Fruit fly (Drosophila melanogaster) whole organism, embryonic: ENCODE results near the gene CNMaR.
A peak's percentile ranks its signal among the peaks of the same experiment; 100 is the strongest.

ENCODE experiments used
- Adf1 ChIP-seq: fragments of 200-800 bp; sonication (Bioruptor generic); IDR thresholded peaks from 2 replicates; pipeline ENCODE4 v1.3.6; 2022; ENCODE audit warnings: missing biosample characterization, missing genetic modification characterization
- BEAF-32 ChIP-seq: fragments of 200-800 bp; sonication (Bioruptor generic); optimal IDR thresholded peaks from 3 replicates; lab custom pipeline; 2017; ENCODE audit warnings: missing biosample characterization, missing genetic modification characterization, mild to moderate bottlenecking, moderate library complexity, missing genetic modification reagents
- CG1024 ChIP-seq: fragments of 200-800 bp; sonication (Bioruptor generic); IDR thresholded peaks from 2 replicates; pipeline ENCODE4 v1.3.6; 2022; ENCODE audit warnings: missing biosample characterization, missing genetic modification characterization
- CG10462 ChIP-seq: fragments of 200-800 bp; sonication (Bioruptor generic); optimal IDR thresholded peaks from 2 replicates; lab custom pipeline; 2016; ENCODE audit warnings: missing biosample characterization, missing genetic modification characterization
- CG11247 ChIP-seq: fragments of 200-800 bp; sonication (Bioruptor generic); IDR thresholded peaks from 2 replicates; pipeline ENCODE4 v1.3.6; 2022; ENCODE audit warnings: missing biosample characterization, missing genetic modification characterization
- CG11504 ChIP-seq: fragments of 200-800 bp; sonication (Bioruptor generic); optimal IDR thresholded peaks from 3 replicates; lab custom pipeline; 2019; ENCODE audit warnings: missing biosample characterization, mild to moderate bottlenecking, missing genetic modification characterization, moderate library complexity
- CG14050 ChIP-seq: fragments of 200-800 bp; sonication (Bioruptor generic); IDR thresholded peaks from 3 replicates; pipeline ENCODE4 v1.3.6; 2022; ENCODE audit warnings: missing biosample characterization, missing genetic modification characterization
- CG14860 ChIP-seq: fragments of 200-800 bp; sonication (Bioruptor generic); IDR thresholded peaks from 3 replicates; pipeline ENCODE4 v1.3.6; 2022; ENCODE audit warnings: missing biosample characterization, missing genetic modification characterization; ENCODE audit not compliant: partially characterized antibody
- CG15011 ChIP-seq: fragments of 200-800 bp; sonication (Bioruptor generic); optimal IDR thresholded peaks from 3 replicates; lab custom pipeline; 2018; ENCODE audit warnings: missing biosample characterization, mild to moderate bottlenecking, missing genetic modification characterization
- CG18764 ChIP-seq: fragments of 200-800 bp; sonication (Bioruptor generic); optimal IDR thresholded peaks from 3 replicates; lab custom pipeline; 2016; ENCODE audit warnings: missing biosample characterization, missing genetic modification characterization
- CG32767 ChIP-seq: fragments of 200-800 bp; sonication (Bioruptor generic); IDR thresholded peaks from 2 replicates; pipeline ENCODE4 v1.3.6; 2022; ENCODE audit warnings: missing biosample characterization, missing genetic modification characterization
- CG34376 ChIP-seq: fragments of 200-800 bp; sonication (Bioruptor generic); optimal IDR thresholded peaks from 2 replicates; lab custom pipeline; 2018; ENCODE audit warnings: missing biosample characterization, mild to moderate bottlenecking, missing genetic modification characterization
- CG6175 ChIP-seq: fragments of 200-800 bp; sonication (Bioruptor generic); IDR thresholded peaks from 3 replicates; pipeline ENCODE4 v1.3.6; 2022; ENCODE audit warnings: missing biosample characterization, missing genetic modification characterization
- CG6272 ChIP-seq: fragments of 200-800 bp; sonication (Bioruptor generic); IDR thresholded peaks from 2 replicates; pipeline ENCODE4 v1.3.6; 2022; ENCODE audit warnings: missing biosample characterization, missing genetic modification characterization
- D ChIP-seq, 2 experiments: fragments of 200-800 bp in 1 of 2; fragments of >200 bp in 1 of 2; sonication (Bioruptor generic) in 1 of 2; optimal IDR thresholded peaks; 2 replicates in 1 of 2; 3 replicates in 1 of 2; lab custom pipeline; 2017; ENCODE audit warnings: mild to moderate bottlenecking in 1 of 2, missing biosample characterization in 1 of 2, missing genetic modification characterization in 1 of 2, missing genetic modification reagents in 1 of 2
- Dip3 ChIP-seq: fragments of 200-800 bp; sonication (Bioruptor generic); optimal IDR thresholded peaks from 3 replicates; lab custom pipeline; 2016; ENCODE audit warnings: missing biosample characterization, missing genetic modification characterization
- Eip74EF ChIP-seq, 2 experiments: fragments of 200-800 bp in 1 of 2; fragments of >200 bp in 1 of 2; sonication (Bioruptor generic) in 1 of 2; optimal IDR thresholded peaks; 2 replicates each; lab custom pipeline; 2017 to 2019; ENCODE audit warnings: missing biosample characterization in 2 of 2, missing genetic modification characterization in 2 of 2, mild to moderate bottlenecking in 1 of 2, moderate library complexity in 1 of 2
- Ets97D ChIP-seq: fragments of 200-800 bp; sonication (Bioruptor generic); optimal IDR thresholded peaks from 3 replicates; lab custom pipeline; 2016; ENCODE audit warnings: missing biosample characterization, missing genetic modification characterization
- Myb ChIP-seq: fragments of 200-800 bp; sonication (Bioruptor generic); optimal IDR thresholded peaks from 2 replicates; lab custom pipeline; 2016; ENCODE audit warnings: missing biosample characterization, missing genetic modification characterization
- NC2β ChIP-seq: fragments of 200-800 bp; sonication (Bioruptor generic); optimal IDR thresholded peaks from 2 replicates; lab custom pipeline; 2016; ENCODE audit warnings: missing biosample characterization, missing genetic modification characterization
- Nf-YA ChIP-seq: fragments of 200-800 bp; sonication (Bioruptor generic); IDR thresholded peaks from 2 replicates; pipeline ENCODE4 v1.3.6; 2022; ENCODE audit warnings: missing biosample characterization, missing genetic modification characterization
- Trl ChIP-seq, 3 experiments: fragments of >200 bp in 2 of 3; fragments of 200-800 bp in 1 of 3; sonication (Bioruptor generic) in 1 of 3; optimal IDR thresholded peaks; 2 replicates in 1 of 3; 3 replicates in 2 of 3; lab custom pipeline; 2016 to 2017; ENCODE audit warnings: missing biosample characterization in 1 of 3, missing genetic modification characterization in 1 of 3
- amos ChIP-seq: fragments of 200-800 bp; sonication (Bioruptor generic); IDR thresholded peaks from 2 replicates; pipeline ENCODE4 v1.3.6; 2022; ENCODE audit warnings: missing biosample characterization, missing genetic modification characterization; ENCODE audit not compliant: partially characterized antibody
- cad ChIP-seq: fragments of >200 bp; optimal IDR thresholded peaks from 2 replicates; lab custom pipeline; 2017; ENCODE audit warnings: missing biosample characterization, missing genetic modification characterization
- cato ChIP-seq: fragments of 200-800 bp; sonication (Bioruptor generic); optimal IDR thresholded peaks from 2 replicates; lab custom pipeline; 2016; ENCODE audit warnings: missing biosample characterization, missing genetic modification characterization, borderline replicate concordance
- ci ChIP-seq: fragments of 200-800 bp; sonication (Bioruptor generic); IDR thresholded peaks from 3 replicates; pipeline ENCODE4 v1.3.6; 2022; ENCODE audit warnings: missing biosample characterization, missing genetic modification characterization
- crol ChIP-seq: fragments of 200-800 bp; sonication (Bioruptor generic); IDR thresholded peaks from 2 replicates; pipeline ENCODE4 v1.3.6; 2022; ENCODE audit warnings: missing biosample characterization, missing genetic modification characterization
- crp ChIP-seq, 2 experiments: fragments of 200-800 bp; sonication (Bioruptor generic); optimal IDR thresholded peaks; 2 replicates in 1 of 2; 3 replicates in 1 of 2; lab custom pipeline; 2017; ENCODE audit warnings: missing biosample characterization in 2 of 2, missing genetic modification characterization in 2 of 2, mild to moderate bottlenecking in 1 of 2, moderate library complexity in 1 of 2
- dan ChIP-seq: fragments of 200-800 bp; sonication (Bioruptor generic); IDR thresholded peaks from 2 replicates; pipeline ENCODE4 v1.3.6; 2022; ENCODE audit warnings: missing biosample characterization, missing genetic modification characterization
- ems ChIP-seq: fragments of 200-800 bp; sonication (Bioruptor generic); optimal IDR thresholded peaks from 3 replicates; lab custom pipeline; 2016; ENCODE audit warnings: missing biosample characterization, missing genetic modification characterization
- exex ChIP-seq: fragments of 200-800 bp; sonication (Bioruptor generic); optimal IDR thresholded peaks from 4 replicates; lab custom pipeline; 2018; ENCODE audit warnings: missing biosample characterization, mild to moderate bottlenecking, missing genetic modification characterization, moderate library complexity
- gce ChIP-seq: fragments of 200-800 bp; sonication (Bioruptor generic); IDR thresholded peaks from 3 replicates; pipeline ENCODE4 v1.3.6; 2022; ENCODE audit warnings: missing biosample characterization, missing genetic modification characterization
- gcm2 ChIP-seq: fragments of 200-800 bp; sonication (Bioruptor generic); optimal IDR thresholded peaks from 2 replicates; lab custom pipeline; 2016; ENCODE audit warnings: missing biosample characterization, missing genetic modification characterization
- grn ChIP-seq: fragments of 200-800 bp; sonication (Bioruptor generic); optimal IDR thresholded peaks from 3 replicates; lab custom pipeline; 2017; ENCODE audit warnings: missing biosample characterization, missing genetic modification characterization
- gro ChIP-seq: fragments of 200-800 bp; sonication (Bioruptor generic); optimal IDR thresholded peaks from 2 replicates; lab custom pipeline; 2016; ENCODE audit warnings: missing biosample characterization, missing genetic modification characterization
- hbn ChIP-seq: fragments of 200-800 bp; sonication (Bioruptor generic); IDR thresholded peaks from 2 replicates; pipeline ENCODE4 v1.3.6; 2022; ENCODE audit warnings: missing biosample characterization, missing genetic modification characterization; ENCODE audit not compliant: partially characterized antibody
- ind ChIP-seq: fragments of 200-800 bp; sonication (Bioruptor generic); optimal IDR thresholded peaks from 3 replicates; lab custom pipeline; 2016; ENCODE audit warnings: missing biosample characterization, missing genetic modification characterization
- jing ChIP-seq: fragments of 200-800 bp; sonication (Bioruptor generic); optimal IDR thresholded peaks from 2 replicates; lab custom pipeline; 2018; ENCODE audit warnings: missing biosample characterization, mild to moderate bottlenecking, missing genetic modification characterization
- lmd ChIP-seq: fragments of 200-800 bp; sonication (Bioruptor generic); IDR thresholded peaks from 2 replicates; pipeline ENCODE4 v1.3.6; 2022; ENCODE audit warnings: missing biosample characterization, missing genetic modification characterization
- lov ChIP-seq, 2 experiments: fragments of 200-800 bp in 1 of 2; fragments of >200 bp in 1 of 2; sonication (Bioruptor generic) in 1 of 2; IDR thresholded peaks in 1 of 2; optimal IDR thresholded peaks in 1 of 2; 2 replicates in 1 of 2; 3 replicates in 1 of 2; pipeline versions ENCODE4 v1.3.6 to Lab custom; 2017 to 2022; ENCODE audit warnings: missing biosample characterization in 1 of 2, missing genetic modification characterization in 1 of 2
- maf-S ChIP-seq: fragments of 200-800 bp; sonication (Bioruptor generic); optimal IDR thresholded peaks from 2 replicates; lab custom pipeline; 2016; ENCODE audit warnings: missing biosample characterization, missing genetic modification characterization
- nom ChIP-seq: fragments of 200-800 bp; sonication (Bioruptor generic); optimal IDR thresholded peaks from 2 replicates; lab custom pipeline; 2017; ENCODE audit warnings: missing biosample characterization, missing genetic modification characterization, mild to moderate bottlenecking, moderate library complexity, missing genetic modification reagents
- onecut ChIP-seq: fragments of 200-800 bp; sonication (Bioruptor generic); IDR thresholded peaks from 2 replicates; pipeline ENCODE4 v1.3.6; 2022; ENCODE audit warnings: missing biosample characterization, missing genetic modification characterization
- pan ChIP-seq, 4 experiments: fragments of >200 bp in 3 of 4; fragments of 200-800 bp in 1 of 4; sonication (Bioruptor generic) in 1 of 4; optimal IDR thresholded peaks in 3 of 4; IDR thresholded peaks in 1 of 4; 2 replicates each; pipeline versions ENCODE4 v1.3.6 to Lab custom; 2017 to 2022; ENCODE audit warnings: missing biosample characterization in 2 of 4, missing genetic modification characterization in 2 of 4, mixed read lengths in 1 of 4
- pum ChIP-seq: fragments of 200-800 bp; sonication (Bioruptor generic); optimal IDR thresholded peaks from 2 replicates; lab custom pipeline; 2016; ENCODE audit warnings: missing biosample characterization, missing genetic modification characterization
- sisA ChIP-seq: fragments of 200-800 bp; sonication (Bioruptor generic); IDR thresholded peaks from 2 replicates; pipeline ENCODE4 v1.3.6; 2022; ENCODE audit warnings: missing biosample characterization, missing genetic modification characterization
- sr ChIP-seq: fragments of 200-800 bp; sonication (Bioruptor generic); IDR thresholded peaks from 3 replicates; pipeline ENCODE4 v1.3.6; 2022; ENCODE audit warnings: missing biosample characterization, missing genetic modification characterization
- ssp ChIP-seq: fragments of 200-800 bp; sonication (Bioruptor generic); IDR thresholded peaks from 2 replicates; pipeline ENCODE4 v1.3.6; 2022; ENCODE audit warnings: missing biosample characterization, missing genetic modification characterization
- wor ChIP-seq: fragments of 200-800 bp; sonication (Bioruptor generic); IDR thresholded peaks from 2 replicates; pipeline ENCODE4 v1.3.6; 2022; ENCODE audit warnings: missing biosample characterization, missing genetic modification characterization
- z ChIP-seq: fragments of 200-800 bp; sonication (Bioruptor generic); IDR thresholded peaks from 3 replicates; pipeline ENCODE4 v1.3.6; 2022; ENCODE audit warnings: missing biosample characterization, missing genetic modification characterization

The CNMaR gene

DNA sequence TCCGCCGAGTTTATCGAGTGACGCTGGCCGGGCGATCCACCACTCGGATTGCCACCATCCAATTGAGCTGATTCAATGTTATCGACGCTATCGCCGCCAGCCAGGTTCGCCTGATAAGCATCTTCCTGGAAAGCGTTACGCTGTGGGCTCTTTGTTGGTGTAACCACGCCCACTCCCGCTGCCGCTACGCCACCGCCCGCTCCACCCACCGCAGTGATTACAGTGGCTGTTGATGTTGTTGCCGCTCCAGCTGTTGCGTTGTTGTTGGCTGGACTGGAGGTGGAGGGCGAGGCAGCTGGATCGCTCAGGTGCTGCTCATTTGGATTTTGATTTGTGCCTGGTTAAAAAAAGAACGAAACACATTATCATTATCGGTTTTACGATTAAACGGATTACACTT is 27.5 kb downstream of the CNMaR start (continued):
- TF ChIP-seq ind (GFP tag; lab: Kevin White, UChicago) (no peak), NC2β (GFP tag; lab: Kevin White, UChicago) (no peak), CG10462 (GFP tag; lab: Kevin White, UChicago) (no peak), CG18764 (GFP tag; lab: Kevin White, UChicago) (no peak), Eip74EF (GFP tag; optimal IDR thresholded peaks at IDR 0.05; lab: Kevin White, UChicago) (no peak), Adf1 (GFP tag; lab: Robert Waterston, UW) (peak; percentile 51; the same call in 1 of the 2 replicates), ems (no peak), maf-S (GFP tag; lab: Kevin White, UChicago) (no peak), CG11504 (tag; lab: Kevin White, UChicago) (no peak), sr (GFP tag; lab: Robert Waterston, UW) (no peak), Myb (GFP tag; lab: Kevin White, UChicago) (no peak), Dip3 (GFP tag; lab: Kevin White, UChicago) (no peak), CG1024 (GFP tag; lab: Robert Waterston, UW) (no peak), Ets97D (GFP tag; lab: Kevin White, UChicago) (no peak), wor (GFP tag; lab: Robert Waterston, UW) (no peak), exex (tag; lab: Kevin White, UChicago) (peak; percentile 96), hbn (no peak), CG14860 (GFP tag; lab: Robert Waterston, UW) (no peak), lov (optimal IDR thresholded peaks at IDR 0.05; lab: Kevin White, UChicago) (no peak), lov (GFP tag; IDR thresholded peaks at IDR 0.05; lab: Robert Waterston, UW) (no peak), Trl (optimal IDR thresholded peaks at IDR 0.05; lab: Kevin White, UChicago) (no peak), Trl (GFP tag; optimal IDR thresholded peaks at IDR 0.05; lab: Kevin White, UChicago) (no peak), CG6272 (GFP tag; lab: Robert Waterston, UW) (no peak), dan (GFP tag; lab: Robert Waterston, UW) (no peak), BEAF-32 (GFP tag; lab: Kevin White, UChicago) (no peak), amos (GFP tag; lab: Robert Waterston, UW) (no peak), z (no peak), grn (GFP tag; lab: Kevin White, UChicago) (peak; percentile 92), sisA (GFP tag; lab: Robert Waterston, UW) (no peak), D (optimal IDR thresholded peaks at IDR 0.05; lab: Kevin White, UChicago) (no peak), D (GFP tag; optimal IDR thresholded peaks at IDR 0.05; lab: Kevin White, UChicago) (no peak), CG15011 (GFP tag; lab: Kevin White, UChicago) (no peak), onecut (GFP tag; lab: Robert Waterston, UW) (no peak), crol (GFP tag; lab: Robert Waterston, UW) (peak; percentile 42; the same call in 1 of the 2 replicates), CG6175 (GFP tag; lab: Robert Waterston, UW) (no peak), crp (GFP tag; optimal IDR thresholded peaks at IDR 0.05; lab: Kevin White, UChicago) (peak in 1 of 2 experiments; percentile 30), gcm2 (no peak), nom (no peak), Nf-YA (GFP tag; lab: Robert Waterston, UW) (no peak), CG14050 (GFP tag; lab: Robert Waterston, UW) (no peak), ci (GFP tag; lab: Robert Waterston, UW) (0 out of 3 replicates have a peak, but pooled peaks have one; percentile 11), jing (GFP tag; lab: Kevin White, UChicago) (no peak), CG11247 (GFP tag; lab: Robert Waterston, UW) (0 out of 2 replicates have a peak, but pooled peaks have one; percentile 17), pum (GFP tag; lab: Kevin White, UChicago) (no peak), ssp (GFP tag; lab: Robert Waterston, UW) (no peak), cad (GFP tag; lab: Kevin White, UChicago) (no peak), pan (optimal IDR thresholded peaks at IDR 0.05; lab: Kevin White, UChicago) (no peak), pan (GFP tag; optimal IDR thresholded peaks at IDR 0.05 in 1 of 2, IDR thresholded peaks at IDR 0.05 in 1 of 2) (no peak), CG32767 (GFP tag; lab: Robert Waterston, UW) (no peak), CG34376 (GFP tag; lab: Kevin White, UChicago) (peak; percentile 78), gro (GFP tag; lab: Kevin White, UChicago) (no peak), cato (no peak), lmd (GFP tag; lab: Robert Waterston, UW) (no peak), gce (GFP tag; lab: Robert Waterston, UW) (no peak)
